Worm (Caenorhabditis elegans) whole organism, L3 larva: ENCODE results near the gene ssup-72.

Experiments
- aly-2 ChIP-seq: fragments of 150-350 bp; optimal IDR thresholded peaks from 2 replicates; lab custom pipeline; 2014; ENCODE audit warnings: missing biosample characterization, missing genetic modification characterization
- egl-5 ChIP-seq: fragments of 150-350 bp; optimal IDR thresholded peaks from 2 replicates; lab custom pipeline; 2017; ENCODE audit warnings: missing biosample characterization, missing genetic modification reagents, missing genetic modification characterization, inconsistent platforms
- elt-1 ChIP-seq: fragments of 150-350 bp; optimal IDR thresholded peaks from 2 replicates; lab custom pipeline; 2014; ENCODE audit warnings: missing biosample characterization, missing genetic modification characterization
- elt-3 ChIP-seq, 3 experiments: fragments of 150-350 bp in 1 of 3; sonication (generic microtip) in 2 of 3; optimal IDR thresholded peaks; 2 replicates in 2 of 3; 4 replicates in 1 of 3; lab custom pipeline; 2014 to 2017; ENCODE audit warnings: missing biosample characterization in 3 of 3, missing genetic modification characterization in 3 of 3
- jun-1 ChIP-seq: fragments of 150-350 bp; optimal IDR thresholded peaks from 2 replicates; lab custom pipeline; 2014; ENCODE audit warnings: missing biosample characterization, missing genetic modification reagents, missing genetic modification characterization
- mml-1 ChIP-seq: fragments of 150-350 bp; sonication (generic microtip); optimal IDR thresholded peaks from 3 replicates; lab custom pipeline; 2014; ENCODE audit warnings: missing biosample characterization, missing genetic modification characterization
- nfya-1 ChIP-seq: sonication (generic microtip); optimal IDR thresholded peaks from 2 replicates; lab custom pipeline; 2017; ENCODE audit warnings: missing genetic modification characterization, mild to moderate bottlenecking, missing compliant biosample characterization, antibody characterized with exemption, moderate library complexity; ENCODE audit not compliant: insufficient read depth
- nhr-11 ChIP-seq: fragments of 150-350 bp; optimal IDR thresholded peaks from 2 replicates; lab custom pipeline; 2014; ENCODE audit warnings: missing biosample characterization, missing genetic modification characterization
- nhr-237 ChIP-seq: fragments of 150-350 bp; optimal IDR thresholded peaks from 2 replicates; lab custom pipeline; 2014; ENCODE audit warnings: missing biosample characterization, missing genetic modification characterization
- nhr-25 ChIP-seq: sonication (generic microtip); optimal IDR thresholded peaks from 2 replicates; lab custom pipeline; 2017; ENCODE audit warnings: missing biosample characterization, missing genetic modification characterization
- nhr-77 ChIP-seq: fragments of 150-350 bp; optimal IDR thresholded peaks from 2 replicates; lab custom pipeline; 2014; ENCODE audit warnings: missing biosample characterization, missing genetic modification characterization
- unc-39 ChIP-seq: sonication (generic microtip); optimal IDR thresholded peaks from 4 replicates; lab custom pipeline; 2017; ENCODE audit warnings: missing biosample characterization, missing genetic modification characterization
- ztf-11 ChIP-seq: fragments of 150-350 bp; optimal IDR thresholded peaks from 2 replicates; lab custom pipeline; 2014; ENCODE audit warnings: missing biosample characterization, missing genetic modification characterization

ce11 chrII:6756232-6756631, 20.2 kb upstream of the ssup-72 start, which contains the start of gene F41G3.3:
- TF ChIP-seq elt-1 (tag; lab: Kevin White, UChicago): no peak
- TF ChIP-seq unc-39: no peak
- TF ChIP-seq egl-5 (tag; lab: Kevin White, UChicago): no peak
- TF ChIP-seq nhr-11 (tag; lab: Kevin White, UChicago): no peak
- TF ChIP-seq aly-2 (tag; lab: Kevin White, UChicago): no peak
- TF ChIP-seq nfya-1 (tag; lab: Kevin White, UChicago): no peak
- no peak for TF ChIP-seq jun-1 (tag; lab: Kevin White, UChicago)
- no peak for TF ChIP-seq nhr-25
- no peak for TF ChIP-seq ztf-11 (tag; lab: Kevin White, UChicago)
- no peak for TF ChIP-seq nhr-77
- no peak for TF ChIP-seq elt-3 (tag; optimal IDR thresholded peaks at IDR 0.05; lab: Kevin White, UChicago)
- no peak for TF ChIP-seq mml-1
- TF ChIP-seq nhr-237 (tag; lab: Kevin White, UChicago): no peak
